Worm (Caenorhabditis elegans): ENCODE measurements around the gene pes-9.
A peak's percentile ranks its signal among the peaks of the same experiment; 100 is the strongest.

Gene pes-9

ce11 chrV:14612168-14612567 lies 15.3 kb upstream of the pes-9 start, which contains the start of the genes R11H6.5 and ccnk-1 (continued):
- TF ChIP-seq nhr-47 (tag; optimal IDR thresholded peaks at IDR 0.05): no peak
- TF ChIP-seq ceh-88 (GFP tag; IDR thresholded peaks at IDR 0.05): no peak
- TF ChIP-seq xbp-1 (tag; optimal IDR thresholded peaks at IDR 0.05): peak; percentile 20
- no peak for TF ChIP-seq nhr-77 (tag; optimal IDR thresholded peaks at IDR 0.05)
- no peak for TF ChIP-seq nhr-90 (tag; optimal IDR thresholded peaks at IDR 0.05; ENCODE audit: poor library complexity)
- peak; percentile 97 to 99 for TF ChIP-seq lsy-2 (tag; optimal IDR thresholded peaks at IDR 0.05)
- TF ChIP-seq ceh-82 (tag; optimal IDR thresholded peaks at IDR 0.05): peak in 1 of 3 experiments; percentile 18
- no peak for TF ChIP-seq fkh-4 (tag; optimal IDR thresholded peaks at IDR 0.05; ENCODE audit: borderline replicate concordance)
- TF ChIP-seq skn-1 (tag; optimal IDR thresholded peaks at IDR 0.05): no peak
- TF ChIP-seq ztf-4 (tag; optimal IDR thresholded peaks at IDR 0.05): no peak
- no peak for TF ChIP-seq ceh-90 (tag; optimal IDR thresholded peaks at IDR 0.05)
- TF ChIP-seq ceh-8 (GFP tag; optimal IDR thresholded peaks at IDR 0.05): no peak
- no peak for TF ChIP-seq aly-2 (tag; optimal IDR thresholded peaks at IDR 0.05)
- no peak for TF ChIP-seq Y116A8C.19 (tag; optimal IDR thresholded peaks at IDR 0.05; ENCODE audit: borderline replicate concordance)
- no peak for TF ChIP-seq pqm-1 (tag; optimal IDR thresholded peaks at IDR 0.05)
- no peak for TF ChIP-seq C04F5.9 (tag; optimal IDR thresholded peaks at IDR 0.05)
- TF ChIP-seq efl-1 (optimal IDR thresholded peaks at IDR 0.05): peak; percentile 60 to 61
- TF ChIP-seq efl-1 (GFP tag; optimal IDR thresholded peaks at IDR 0.05 in 1 of 2): peak; percentile 67 to 95
- TF ChIP-seq mep-1 (tag; optimal IDR thresholded peaks at IDR 0.05): peak; percentile 67
- no peak for TF ChIP-seq nhr-76 (tag; optimal IDR thresholded peaks at IDR 0.05)
- TF ChIP-seq nhr-19 (GFP tag; conservative IDR thresholded peaks at IDR 0.05): no peak
- TF ChIP-seq lin-39 (tag; optimal IDR thresholded peaks at IDR 0.05): no peak
- TF ChIP-seq ets-5 (GFP tag; IDR thresholded peaks at IDR 0.05): no peak
- TF ChIP-seq lin-13 (GFP tag; optimal IDR thresholded peaks at IDR 0.05): no peak
- TF ChIP-seq hpl-2 (GFP tag; optimal IDR thresholded peaks at IDR 0.05): no peak
- no peak for TF ChIP-seq zip-4 (GFP tag; optimal IDR thresholded peaks at IDR 0.05)
- TF ChIP-seq sup-37 (GFP tag; optimal IDR thresholded peaks at IDR 0.05): no peak
- TF ChIP-seq dsc-1 (tag; optimal IDR thresholded peaks at IDR 0.05): no peak
- TF ChIP-seq sox-4 (tag; optimal IDR thresholded peaks at IDR 0.05): no peak
- TF ChIP-seq ama-1 (optimal IDR thresholded peaks at IDR 0.05): no peak
- TF ChIP-seq nhr-12 (tag; optimal IDR thresholded peaks at IDR 0.05): no peak
- TF ChIP-seq snpc-4 (tag; optimal IDR thresholded peaks at IDR 0.05): no peak
- TF ChIP-seq tbx-2 (tag; optimal IDR thresholded peaks at IDR 0.05): peak; percentile 31
- no peak for TF ChIP-seq nhr-237 (tag; optimal IDR thresholded peaks at IDR 0.05)
- no peak for TF ChIP-seq hlh-4 (tag; optimal IDR thresholded peaks at IDR 0.05)
- TF ChIP-seq ztf-11 (tag; optimal IDR thresholded peaks at IDR 0.05): no peak
- TF ChIP-seq mdl-1 (tag; optimal IDR thresholded peaks at IDR 0.05): peak in 1 of 2 experiments; percentile 23
- TF ChIP-seq lin-14 (GFP tag; optimal IDR thresholded peaks at IDR 0.05): peak; percentile 56
- peak; percentile 7 for TF ChIP-seq lin-15B (tag; optimal IDR thresholded peaks at IDR 0.05)
- no peak for TF ChIP-seq nhr-85 (tag)
- TF ChIP-seq unc-86 (tag; optimal IDR thresholded peaks at IDR 0.05): no peak
- TF ChIP-seq fos-1 (tag; optimal IDR thresholded peaks at IDR 0.05): peak; percentile 12
- peak; percentile 67 for TF ChIP-seq C16A3.4 (tag; optimal IDR thresholded peaks at IDR 0.05)
- TF ChIP-seq fkh-10 (GFP tag; optimal IDR thresholded peaks at IDR 0.05): no peak
- no peak for TF ChIP-seq C34B4.2 (tag; optimal IDR thresholded peaks at IDR 0.05)
- peak; percentile 66 for TF ChIP-seq unc-130 (tag; optimal IDR thresholded peaks at IDR 0.05)
- TF ChIP-seq egl-13 (tag; optimal IDR thresholded peaks at IDR 0.05): no peak
- peak; percentile 53 to 75 for TF ChIP-seq lin-35 (GFP tag; optimal IDR thresholded peaks at IDR 0.05)
- TF ChIP-seq isw-1 (GFP tag; IDR thresholded peaks at IDR 0.05): no peak
- TF ChIP-seq aha-1 (tag; optimal IDR thresholded peaks at IDR 0.05): no peak
- TF ChIP-seq lir-3 (tag; optimal IDR thresholded peaks at IDR 0.05; ENCODE audit: poor library complexity): no peak
- TF ChIP-seq pax-3 (tag; optimal IDR thresholded peaks at IDR 0.05): no peak
- TF ChIP-seq swsn-7 (tag; optimal IDR thresholded peaks at IDR 0.05): peak; percentile 36
- TF ChIP-seq nhr-71 (tag; optimal IDR thresholded peaks at IDR 0.05): no peak
- TF ChIP-seq unc-98 (GFP tag; IDR thresholded peaks at IDR 0.05): no peak

Data from whole organism, L1 larva.